Fruit fly (Drosophila melanogaster): ENCODE data around the gene Parg.

DNA sequence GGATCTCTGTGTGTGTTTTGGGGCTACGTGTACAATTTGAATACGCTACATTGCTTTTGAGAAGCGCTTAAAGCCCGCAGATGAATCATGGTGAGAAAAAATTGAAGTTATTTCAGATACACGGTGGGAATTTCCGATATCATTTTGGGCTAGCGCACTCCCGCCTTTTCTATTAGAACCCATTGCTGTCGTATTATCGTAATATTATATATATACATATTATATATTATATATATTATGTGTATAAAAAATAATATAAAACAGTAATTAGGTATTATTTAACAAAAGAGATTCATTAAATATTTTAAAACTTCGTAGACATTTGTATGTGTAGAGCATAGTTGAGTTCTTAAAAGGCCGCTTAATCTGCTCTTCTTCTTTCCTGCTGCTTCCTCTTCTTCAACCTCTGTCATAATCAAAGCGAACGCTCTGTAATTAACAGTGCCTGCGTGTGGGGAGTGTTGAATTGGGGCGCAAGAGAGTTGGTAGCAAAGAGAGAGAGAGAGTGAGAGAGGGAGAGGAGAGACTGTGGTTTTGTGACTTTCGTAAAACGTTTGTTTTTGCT, 6.6 kb upstream of the Parg start:
- TF ChIP-seq ttk (optimal IDR thresholded peaks at IDR 0.05) (no peak), Sin3A (optimal IDR thresholded peaks at IDR 0.05) (no peak), psq (optimal IDR thresholded peaks at IDR 0.05) (no peak)
